Fruit fly (Drosophila melanogaster) whole organism, adult: ENCODE results near the gene Glg1.
A peak's percentile ranks its signal among the peaks of the same experiment; 100 is the strongest.

Experiments used
- CG12768 ChIP-seq: fragments of 200-800 bp; sonication (Bioruptor generic); optimal IDR thresholded peaks from 2 replicates; lab custom pipeline; 2017; ENCODE audit warnings: missing biosample characterization, missing genetic modification characterization, mild to moderate bottlenecking, moderate library complexity, missing genetic modification reagents
- CG1620 ChIP-seq: fragments of 200-800 bp; sonication (Bioruptor generic); optimal IDR thresholded peaks from 2 replicates; lab custom pipeline; 2016; ENCODE audit warnings: missing biosample characterization, missing genetic modification characterization
- CG33017 ChIP-seq: fragments of 200-800 bp; sonication (Bioruptor generic); optimal IDR thresholded peaks from 2 replicates; lab custom pipeline; 2018; ENCODE audit warnings: missing biosample characterization, mild to moderate bottlenecking, missing genetic modification characterization, moderate library complexity
- CG7045 ChIP-seq: fragments of 200-800 bp; sonication (Bioruptor generic); optimal IDR thresholded peaks from 2 replicates; lab custom pipeline; 2017; ENCODE audit warnings: missing biosample characterization, mild to moderate bottlenecking, missing genetic modification characterization
- CG7101 ChIP-seq: fragments of 200-800 bp; sonication (Bioruptor generic); optimal IDR thresholded peaks from 2 replicates; lab custom pipeline; 2018; ENCODE audit warnings: missing biosample characterization, mild to moderate bottlenecking, missing genetic modification characterization, moderate library complexity
- Clk ChIP-seq: fragments of 200-800 bp; sonication (Bioruptor generic); optimal IDR thresholded peaks from 2 replicates; lab custom pipeline; 2017; ENCODE audit warnings: missing biosample characterization, missing genetic modification characterization
- Mnt ChIP-seq: fragments of 200-800 bp; sonication (Bioruptor generic); optimal IDR thresholded peaks from 2 replicates; lab custom pipeline; 2016; ENCODE audit warnings: missing biosample characterization, mild to moderate bottlenecking, missing genetic modification characterization
- cnc ChIP-seq, 2 experiments: fragments of >200 bp; optimal IDR thresholded peaks; 2 replicates each; lab custom pipeline; 2017
- kay ChIP-seq: fragments of 200-800 bp; sonication (Bioruptor generic); peaks from one replicate; lab custom pipeline; 2016; ENCODE audit warnings: missing biosample characterization, missing genetic modification characterization, borderline replicate concordance
- toe ChIP-seq: fragments of 200-800 bp; sonication (Bioruptor generic); optimal IDR thresholded peaks from 2 replicates; lab custom pipeline; 2016; ENCODE audit warnings: missing biosample characterization, missing genetic modification characterization

dm6 chr3L:21492723-21493316 lies 14.5 kb downstream of the Glg1 start, which contains the start of the genes CG7202 and CG7519:
- no peak for TF ChIP-seq CG12768 (GFP tag; lab: Kevin White, UChicago)
- TF ChIP-seq CG7045 (GFP tag; lab: Kevin White, UChicago) = no peak
- no peak for TF ChIP-seq kay (GFP tag; lab: Kevin White, UChicago)
- TF ChIP-seq Clk = no peak
- no peak for TF ChIP-seq CG1620 (GFP tag; lab: Kevin White, UChicago)
- TF ChIP-seq cnc (optimal IDR thresholded peaks at IDR 0.05; lab: Kevin White, UChicago) = no peak
- TF ChIP-seq toe (GFP tag; lab: Kevin White, UChicago) = no peak
- peak; percentile 49 for TF ChIP-seq Mnt (GFP tag; lab: Kevin White, UChicago)
- no peak for TF ChIP-seq CG7101
- TF ChIP-seq CG33017 (tag; lab: Kevin White, UChicago) = no peak
